Fruit fly (Drosophila melanogaster) whole organism, wandering third instar larva: ENCODE measurements around the gene Tfb5.

Experiments used
- CG32264 ChIP-seq: fragments of 200-800 bp; sonication (Bioruptor generic); optimal IDR thresholded peaks from 2 replicates; lab custom pipeline; 2016; ENCODE audit warnings: missing biosample characterization, missing genetic modification characterization
- CG9705 ChIP-seq: fragments of 200-800 bp; sonication (Bioruptor generic); optimal IDR thresholded peaks from 2 replicates; lab custom pipeline; 2018; ENCODE audit warnings: missing biosample characterization, mild to moderate bottlenecking, missing genetic modification characterization
- CrebA ChIP-seq: fragments of 200-800 bp; sonication (Bioruptor generic); optimal IDR thresholded peaks from 2 replicates; lab custom pipeline; 2016; ENCODE audit warnings: missing biosample characterization, mild to moderate bottlenecking, missing genetic modification characterization, borderline replicate concordance
- Dfd ChIP-seq: fragments of >200 bp; optimal IDR thresholded peaks from 2 replicates; lab custom pipeline; 2017; ENCODE audit warnings: missing biosample characterization, missing genetic modification characterization
- Dif ChIP-seq: fragments of 200-275, 200-300 bp; sonication (Bioruptor generic); optimal IDR thresholded peaks from 2 replicates; lab custom pipeline; 2018; ENCODE audit warnings: missing biosample characterization, missing genetic modification characterization; ENCODE audit not compliant: partially characterized antibody
- GATAd ChIP-seq: sonication (Bioruptor generic); optimal IDR thresholded peaks from 2 replicates; lab custom pipeline; 2016; ENCODE audit warnings: missing biosample characterization, missing genetic modification characterization
- HLH106 ChIP-seq: fragments of 200-800 bp; optimal IDR thresholded peaks from 3 replicates; lab custom pipeline; 2019; ENCODE audit warnings: missing biosample characterization, mild to moderate bottlenecking, missing genetic modification characterization, moderate library complexity
- Hnf4 ChIP-seq: fragments of 200-800 bp; sonication (Bioruptor generic); optimal IDR thresholded peaks from 2 replicates; lab custom pipeline; 2016; ENCODE audit warnings: missing biosample characterization, mild to moderate bottlenecking, missing genetic modification characterization
- Jra ChIP-seq: sonication (Bioruptor generic); optimal IDR thresholded peaks from 2 replicates; lab custom pipeline; 2016; ENCODE audit warnings: missing biosample characterization, missing genetic modification characterization
- Mio ChIP-seq: sonication (Bioruptor generic); optimal IDR thresholded peaks from 2 replicates; lab custom pipeline; 2016; ENCODE audit warnings: missing biosample characterization, missing genetic modification characterization
- Myc ChIP-seq: fragments of >200 bp; optimal IDR thresholded peaks from 2 replicates; lab custom pipeline; 2017
- OdsH ChIP-seq: fragments of 200-800 bp; sonication (Bioruptor generic); optimal IDR thresholded peaks from 2 replicates; lab custom pipeline; 2016; ENCODE audit warnings: missing biosample characterization, mild to moderate bottlenecking, missing genetic modification characterization
- Rel ChIP-seq, 2 experiments: fragments of 200-800 bp; sonication (Bioruptor generic) in 1 of 2; optimal IDR thresholded peaks; 2 replicates in 1 of 2; 3 replicates in 1 of 2; lab custom pipeline; 2016 to 2019; ENCODE audit warnings: mild to moderate bottlenecking in 2 of 2, missing biosample characterization in 2 of 2, missing genetic modification characterization in 2 of 2, moderate library complexity in 1 of 2
- Sp1 ChIP-seq: fragments of 200-800 bp; sonication (Bioruptor generic); optimal IDR thresholded peaks from 3 replicates; lab custom pipeline; 2019; ENCODE audit warnings: missing biosample characterization, mild to moderate bottlenecking, missing genetic modification characterization, moderate library complexity
- Vsx2 ChIP-seq: fragments of 200-300, 225-300 bp; sonication (Bioruptor generic); optimal IDR thresholded peaks from 2 replicates; lab custom pipeline; 2018; ENCODE audit warnings: missing biosample characterization, missing genetic modification characterization; ENCODE audit not compliant: partially characterized antibody
- br ChIP-seq: fragments of 200-800 bp; sonication (Bioruptor generic); optimal IDR thresholded peaks from 2 replicates; lab custom pipeline; 2016; ENCODE audit warnings: missing biosample characterization, missing genetic modification characterization
- brk ChIP-seq: fragments of 200-800 bp; sonication (Bioruptor generic); optimal IDR thresholded peaks from 2 replicates; lab custom pipeline; 2016; ENCODE audit warnings: missing biosample characterization, mild to moderate bottlenecking, missing genetic modification characterization
- dl ChIP-seq, 2 experiments: fragments of 175-275, 200-275 bp in 1 of 2; fragments of 200-275 bp in 1 of 2; sonication (Bioruptor generic); optimal IDR thresholded peaks; lab custom pipeline; 2018; ENCODE audit warnings: mild to moderate bottlenecking in 2 of 2, missing biosample characterization in 2 of 2, missing genetic modification characterization in 2 of 2, moderate library complexity in 2 of 2; ENCODE audit not compliant: partially characterized antibody in 2 of 2, insufficient read depth in 1 of 2
- dmrt93B ChIP-seq: fragments of 200-800 bp; sonication (Bioruptor generic); optimal IDR thresholded peaks from 2 replicates; lab custom pipeline; 2018; ENCODE audit warnings: missing biosample characterization, mild to moderate bottlenecking, missing genetic modification characterization
- dsf ChIP-seq: sonication (Bioruptor generic); optimal IDR thresholded peaks from 2 replicates; lab custom pipeline; 2016; ENCODE audit warnings: missing biosample characterization, missing genetic modification characterization, borderline replicate concordance
- foxo ChIP-seq, 2 experiments: fragments of 200-800 bp; sonication (Bioruptor generic); optimal IDR thresholded peaks; 2 replicates in 1 of 2; 3 replicates in 1 of 2; lab custom pipeline; 2016 to 2017; ENCODE audit warnings: missing biosample characterization in 2 of 2, missing genetic modification characterization in 2 of 2
- fru ChIP-seq: fragments of 200-800 bp; sonication (Bioruptor generic); optimal IDR thresholded peaks from 3 replicates; lab custom pipeline; 2016; ENCODE audit warnings: missing biosample characterization, mild to moderate bottlenecking, missing genetic modification characterization
- h ChIP-seq: fragments of 200-800 bp; sonication (Bioruptor generic); optimal IDR thresholded peaks from 3 replicates; lab custom pipeline; 2016; ENCODE audit warnings: missing biosample characterization, mild to moderate bottlenecking, missing genetic modification characterization
- jim ChIP-seq: fragments of 175-275, 200-325 bp; sonication (Bioruptor generic); optimal IDR thresholded peaks from 2 replicates; lab custom pipeline; 2016; ENCODE audit warnings: missing biosample characterization, mild to moderate bottlenecking, missing genetic modification characterization
- lola ChIP-seq: fragments of >200 bp; optimal IDR thresholded peaks from 2 replicates; lab custom pipeline; 2017; ENCODE audit warnings: missing biosample characterization, missing genetic modification characterization
- pan ChIP-seq: fragments of >200 bp; optimal IDR thresholded peaks from 2 replicates; lab custom pipeline; 2017
- psq ChIP-seq: fragments of 200-800 bp; sonication (Bioruptor generic); optimal IDR thresholded peaks from 3 replicates; lab custom pipeline; 2017; ENCODE audit warnings: missing biosample characterization, mild to moderate bottlenecking, missing genetic modification characterization, moderate library complexity
- rgr ChIP-seq: fragments of 200-800 bp; sonication (Bioruptor generic); optimal IDR thresholded peaks from 3 replicates; lab custom pipeline; 2016; ENCODE audit warnings: missing biosample characterization, mild to moderate bottlenecking, missing genetic modification characterization
- sage ChIP-seq: fragments of 200-800 bp; sonication (Bioruptor generic); optimal IDR thresholded peaks from 2 replicates; lab custom pipeline; 2016; ENCODE audit warnings: missing biosample characterization, mild to moderate bottlenecking, missing genetic modification characterization
- sv ChIP-seq: fragments of 200-800 bp; sonication (Bioruptor generic); optimal IDR thresholded peaks from 3 replicates; lab custom pipeline; 2016; ENCODE audit warnings: missing biosample characterization, missing genetic modification characterization
- tai ChIP-seq: sonication (Bioruptor generic); optimal IDR thresholded peaks from 2 replicates; lab custom pipeline; 2016; ENCODE audit warnings: missing biosample characterization, missing genetic modification characterization
- usp ChIP-seq: fragments of >200 bp; optimal IDR thresholded peaks from 2 replicates; lab custom pipeline; 2017; ENCODE audit warnings: missing biosample characterization, missing genetic modification characterization
- woc ChIP-seq: sonication (Bioruptor generic); optimal IDR thresholded peaks from 2 replicates; lab custom pipeline; 2016; ENCODE audit warnings: missing biosample characterization, mild to moderate bottlenecking, missing genetic modification characterization

Gene Tfb5

dm6 chr2L:5058094-5058493 lies 47.5 kb upstream of the Tfb5 start, which contains the start of gene Nepl3:
Gene Nepl3 (minus strand): TSS chr2L:5058248.
- TF ChIP-seq woc (GFP tag; lab: Kevin White, UChicago) (peak; percentile 8), h (GFP tag; lab: Kevin White, UChicago) (no peak)

- TF ChIP-seq psq (GFP tag; lab: Kevin White, UChicago) = no peak
- TF ChIP-seq dl (GFP tag; optimal IDR thresholded peaks at IDR 0.05; lab: Kevin White, UChicago; ENCODE audit: insufficient read depth in 1 of 2, partially characterized antibody in 2 of 2) = no peak
- no peak for TF ChIP-seq OdsH (GFP tag; lab: Kevin White, UChicago)
- no peak for TF ChIP-seq GATAd (GFP tag; lab: Kevin White, UChicago)
- no peak for TF ChIP-seq sage (GFP tag; lab: Kevin White, UChicago)
- no peak for TF ChIP-seq CG32264
- no peak for TF ChIP-seq lola (GFP tag; lab: Kevin White, UChicago)
- TF ChIP-seq Mio (GFP tag; lab: Kevin White, UChicago) = no peak
- no peak for TF ChIP-seq usp (GFP tag; lab: Kevin White, UChicago)
- no peak for TF ChIP-seq Sp1 (GFP tag; lab: Kevin White, UChicago)
- TF ChIP-seq pan (lab: Kevin White, UChicago) = no peak
- TF ChIP-seq Jra = no peak
- TF ChIP-seq rgr (GFP tag; lab: Kevin White, UChicago) = no peak
- TF ChIP-seq sv (GFP tag; lab: Kevin White, UChicago) = no peak
- TF ChIP-seq jim (GFP tag; lab: Kevin White, UChicago) = no peak
- TF ChIP-seq h (GFP tag; lab: Kevin White, UChicago) = no peak
- no peak for TF ChIP-seq brk
- TF ChIP-seq foxo (GFP tag; optimal IDR thresholded peaks at IDR 0.05; lab: Kevin White, UChicago) = no peak
- TF ChIP-seq CrebA (GFP tag; lab: Kevin White, UChicago) = no peak
- TF ChIP-seq Hnf4 (GFP tag; lab: Kevin White, UChicago) = no peak
Measured at dm6 chr2L:5055528-5055927, 44.9 kb upstream of the Tfb5 start.

dm6 chr2L:5054953-5055352 lies 44.3 kb upstream of the Tfb5 start, which contains the start of the genes CG14036 and His3.3A:
Gene CG14036 (minus strand): TSS chr2L:5055016.
Gene His3.3A (plus strand): TSS chr2L:5055058.
- no peak for TF ChIP-seq fru (GFP tag; lab: Kevin White, UChicago)
- peak; percentile 4 for TF ChIP-seq Sp1 (GFP tag; lab: Kevin White, UChicago)
- TF ChIP-seq woc (GFP tag; lab: Kevin White, UChicago) = no peak
- TF ChIP-seq CG32264 = no peak
- TF ChIP-seq Rel (GFP tag; optimal IDR thresholded peaks at IDR 0.05; lab: Kevin White, UChicago) = no peak
- peak; percentile 75 for TF ChIP-seq Rel (tag; optimal IDR thresholded peaks at IDR 0.05; lab: Kevin White, UChicago)
- peak; percentile 13 for TF ChIP-seq h (GFP tag; lab: Kevin White, UChicago)
- TF ChIP-seq Mio (GFP tag; lab: Kevin White, UChicago) = no peak
- no peak for TF ChIP-seq dsf (GFP tag; lab: Kevin White, UChicago)
- no peak for TF ChIP-seq CrebA (GFP tag; lab: Kevin White, UChicago)
- TF ChIP-seq rgr (GFP tag; lab: Kevin White, UChicago) = peak; percentile 30
- peak; percentile 13 for TF ChIP-seq Myc (lab: Kevin White, UChicago)
- no peak for TF ChIP-seq dmrt93B (GFP tag; lab: Kevin White, UChicago)
- peak in 1 of 2 experiments; percentile 18 for TF ChIP-seq foxo (GFP tag; optimal IDR thresholded peaks at IDR 0.05; lab: Kevin White, UChicago)

DNA sequence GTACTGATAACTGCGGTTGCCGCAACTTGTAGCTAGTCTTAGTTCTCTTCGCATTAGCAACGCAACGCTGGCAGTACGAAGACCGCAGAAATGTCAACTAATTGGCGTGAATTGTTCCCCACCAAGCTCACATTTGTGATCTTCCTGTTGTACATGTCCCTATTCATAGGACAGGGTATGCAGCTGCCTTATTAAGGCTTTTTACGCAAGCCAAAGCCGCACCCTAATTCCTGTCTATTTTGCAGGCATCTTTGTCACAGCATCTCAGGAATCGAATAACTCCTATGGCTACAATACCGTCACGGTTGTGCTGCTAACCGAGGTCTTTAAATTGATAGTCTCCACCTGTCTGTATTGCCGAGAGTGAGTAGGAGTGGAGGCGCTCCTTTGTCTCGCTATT lies 42.4 kb upstream of the Tfb5 start, which contains the start of gene eIF3h:
eIF3h (minus strand) TSS at position 101 of the 400 bp plus-strand sequence.
- TF ChIP-seq GATAd (GFP tag; lab: Kevin White, UChicago) (no peak), CG32264 (no peak), CG9705 (GFP tag; lab: Kevin White, UChicago) (no peak), Jra (no peak), br (GFP tag; lab: Kevin White, UChicago) (no peak), Dif (no peak), h (GFP tag; lab: Kevin White, UChicago) (no peak), Myc (lab: Kevin White, UChicago) (no peak), Vsx2 (GFP tag; lab: Kevin White, UChicago) (no peak), dl (GFP tag; optimal IDR thresholded peaks at IDR 0.05; lab: Kevin White, UChicago; ENCODE audit: insufficient read depth in 1 of 2, partially characterized antibody in 2 of 2) (no peak), brk (no peak), tai (GFP tag; lab: Kevin White, UChicago) (no peak), usp (GFP tag; lab: Kevin White, UChicago) (no peak), dsf (GFP tag; lab: Kevin White, UChicago) (no peak), dmrt93B (GFP tag; lab: Kevin White, UChicago) (no peak), HLH106 (tag; lab: Kevin White, UChicago) (no peak), Dfd (GFP tag; lab: Kevin White, UChicago) (no peak)
- TF ChIP-seq, all 38 proteins: peak for 0
